Fruit fly (Drosophila melanogaster): ENCODE results near the gene Xrp1.

Xrp1 gene

dm6 chr3R:18910336-18910735 lies 4.4 kb upstream of the Xrp1 start (continued):
- TF ChIP-seq CG32772 (GFP tag; IDR thresholded peaks at IDR 0.05) (no peak), CG7928 (GFP tag; optimal IDR thresholded peaks at IDR 0.05) (no peak), CG15601 (tag; optimal IDR thresholded peaks at IDR 0.05) (no peak), chinmo (GFP tag; IDR thresholded peaks at IDR 0.05; ENCODE audit: partially characterized antibody) (no peak), pb (GFP tag; optimal IDR thresholded peaks at IDR 0.05) (no peak), CG8359 (GFP tag; optimal IDR thresholded peaks at IDR 0.05; ENCODE audit: borderline replicate concordance) (no peak), cg (GFP tag; optimal IDR thresholded peaks at IDR 0.05) (peak; percentile 4), bab2 (GFP tag; optimal IDR thresholded peaks at IDR 0.05) (no peak), CG4820 (GFP tag; optimal IDR thresholded peaks at IDR 0.05) (no peak), MBD-R2 (GFP tag; IDR thresholded peaks at IDR 0.05) (no peak), CG6683 (GFP tag; optimal IDR thresholded peaks at IDR 0.05) (no peak), Doc2 (GFP tag; IDR thresholded peaks at IDR 0.05) (no peak), CG11456 (GFP tag; IDR thresholded peaks at IDR 0.05) (peak; percentile 66; the same call in 2 of the 3 replicates), CG32532 (GFP tag; IDR thresholded peaks at IDR 0.05) (no peak), ken (GFP tag; IDR thresholded peaks at IDR 0.05) (no peak), CG6689 (GFP tag; IDR thresholded peaks at IDR 0.05) (no peak), Rfx (GFP tag; IDR thresholded peaks at IDR 0.05) (0 out of 2 replicates have a peak, but pooled peaks have one; percentile 13), Bteb2 (GFP tag; optimal IDR thresholded peaks at IDR 0.05) (no peak), Hand (GFP tag; optimal IDR thresholded peaks at IDR 0.05) (no peak), CG15073 (GFP tag; optimal IDR thresholded peaks at IDR 0.05) (no peak), jing (GFP tag; optimal IDR thresholded peaks at IDR 0.05) (no peak), ranshi (GFP tag; IDR thresholded peaks at IDR 0.05) (peak; percentile 9; the same call in 1 of the 2 replicates), CG18262 (tag; optimal IDR thresholded peaks at IDR 0.05) (no peak), Sox100B (GFP tag; optimal IDR thresholded peaks at IDR 0.05) (no peak), knrl (GFP tag; IDR thresholded peaks at IDR 0.05; ENCODE audit: partially characterized antibody) (no peak), CG43689 (GFP tag; IDR thresholded peaks at IDR 0.05) (no peak), shn (GFP tag; optimal IDR thresholded peaks at IDR 0.05) (no peak), Elba2 (GFP tag; optimal IDR thresholded peaks at IDR 0.05) (no peak), CG8924 (tag; optimal IDR thresholded peaks at IDR 0.05) (no peak), sim (GFP tag; IDR thresholded peaks at IDR 0.05) (no peak), Nf-YB (GFP tag; optimal IDR thresholded peaks at IDR 0.05) (no peak), sd (tag; optimal IDR thresholded peaks at IDR 0.05) (no peak), row (GFP tag; IDR thresholded peaks at IDR 0.05) (no peak), Fer1 (GFP tag; optimal IDR thresholded peaks at IDR 0.05) (no peak), pho (GFP tag; optimal IDR thresholded peaks at IDR 0.05) (no peak), CG7839 (tag; optimal IDR thresholded peaks at IDR 0.05) (no peak), CG12769 (tag; optimal IDR thresholded peaks at IDR 0.05) (peak; percentile 58), CG11504 (tag; optimal IDR thresholded peaks at IDR 0.05) (peak; percentile 24), lmd (GFP tag; IDR thresholded peaks at IDR 0.05) (no peak), ftz-f1 (GFP tag; optimal IDR thresholded peaks at IDR 0.05) (peak; percentile 49), Oli (tag; optimal IDR thresholded peaks at IDR 0.05) (no peak), Scr (GFP tag; IDR thresholded peaks at IDR 0.05; ENCODE audit: partially characterized antibody) (no peak), CG14710 (tag; optimal IDR thresholded peaks at IDR 0.05) (no peak), gro (GFP tag; optimal IDR thresholded peaks at IDR 0.05) (no peak), CG4730 (GFP tag; IDR thresholded peaks at IDR 0.05) (no peak), CG10321 (GFP tag; IDR thresholded peaks at IDR 0.05) (no peak), CG6272 (GFP tag; IDR thresholded peaks at IDR 0.05) (no peak), unpg (GFP tag; optimal IDR thresholded peaks at IDR 0.05) (no peak), pnt (GFP tag; optimal IDR thresholded peaks at IDR 0.05) (no peak), CG2875 (GFP tag; optimal IDR thresholded peaks at IDR 0.05) (no peak), CG31224 (GFP tag; IDR thresholded peaks at IDR 0.05) (no peak), vvl (GFP tag; IDR thresholded peaks at IDR 0.05) (no peak)

All from whole organism, embryonic.